Fruit fly (Drosophila melanogaster) Kc167 (cell line): Measurements from ENCODE around the gene Pli.

Experiments
- Sin3A ChIP-seq: fragments of >200 bp; optimal IDR thresholded peaks from 2 replicates; lab custom pipeline; 2018; ENCODE audit warnings: missing external identifiers
- h ChIP-seq: fragments of >200 bp; optimal IDR thresholded peaks from 3 replicates; lab custom pipeline; 2018; ENCODE audit warnings: missing external identifiers
- insv ChIP-seq: fragments of >200 bp; optimal IDR thresholded peaks from 3 replicates; lab custom pipeline; 2018; ENCODE audit warnings: missing external identifiers

- TF ChIP-seq Sin3A (lab: Kevin White, UChicago), result no peak
- TF ChIP-seq h (lab: Kevin White, UChicago), result no peak
- TF ChIP-seq insv (lab: Kevin White, UChicago), result no peak
Measured at dm6 chr3R:23922502-23923350, 32.9 kb upstream of the Pli start, which contains the start of the genes sba and CG31141.
